Fruit fly (Drosophila melanogaster) whole organism, wandering third instar larva: Measurements from ENCODE around the gene Fur2.

Source experiments
- CrebA ChIP-seq: fragments of 200-800 bp; sonication (Bioruptor generic); optimal IDR thresholded peaks from 2 replicates; lab custom pipeline; 2016; ENCODE audit warnings: missing biosample characterization, mild to moderate bottlenecking, missing genetic modification characterization, borderline replicate concordance
- Dfd ChIP-seq: fragments of >200 bp; optimal IDR thresholded peaks from 2 replicates; lab custom pipeline; 2017; ENCODE audit warnings: missing biosample characterization, missing genetic modification characterization
- Myc ChIP-seq: fragments of >200 bp; optimal IDR thresholded peaks from 2 replicates; lab custom pipeline; 2017
- OdsH ChIP-seq: fragments of 200-800 bp; sonication (Bioruptor generic); optimal IDR thresholded peaks from 2 replicates; lab custom pipeline; 2016; ENCODE audit warnings: missing biosample characterization, mild to moderate bottlenecking, missing genetic modification characterization

DNA sequence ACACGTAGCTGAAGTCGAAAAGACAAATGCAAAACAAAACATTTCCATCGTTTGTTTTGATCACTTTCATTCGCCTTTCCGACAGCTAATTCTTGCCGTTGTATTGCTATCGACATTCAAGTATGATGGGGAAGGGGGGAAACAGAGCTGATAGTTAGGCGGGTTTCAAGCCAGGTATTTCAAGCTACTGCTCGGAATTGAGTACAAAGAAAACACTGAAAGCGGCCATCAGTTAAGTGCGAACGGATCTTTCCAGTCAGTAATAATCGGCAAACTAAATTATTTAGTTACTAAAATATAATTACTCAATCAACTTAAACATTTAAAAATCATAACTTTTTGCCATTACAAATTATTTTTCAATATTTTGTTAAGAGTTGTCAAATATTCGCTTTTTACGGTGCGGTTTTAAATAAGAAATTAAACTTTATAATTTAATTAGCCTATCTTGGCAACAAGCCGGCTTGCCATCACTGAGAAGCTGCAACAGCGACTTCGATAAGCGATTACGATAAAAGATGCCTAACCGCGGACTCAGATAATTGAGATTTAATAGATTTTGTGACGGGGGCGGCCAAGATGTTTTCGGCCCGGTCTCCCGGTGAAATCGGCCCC is 55.0 kb downstream of the Fur2 start:
- TF ChIP-seq CrebA (GFP tag; lab: Kevin White, UChicago) = no peak
- TF ChIP-seq OdsH (GFP tag; lab: Kevin White, UChicago) = no peak
- TF ChIP-seq Dfd = no peak
- peak; percentile 88 for TF ChIP-seq Myc (lab: Kevin White, UChicago)
